Fruit fly (Drosophila melanogaster): ENCODE measurements around the gene mub.
A peak's percentile ranks its signal among the peaks of the same experiment; 100 is the strongest.

The mub gene

DNA sequence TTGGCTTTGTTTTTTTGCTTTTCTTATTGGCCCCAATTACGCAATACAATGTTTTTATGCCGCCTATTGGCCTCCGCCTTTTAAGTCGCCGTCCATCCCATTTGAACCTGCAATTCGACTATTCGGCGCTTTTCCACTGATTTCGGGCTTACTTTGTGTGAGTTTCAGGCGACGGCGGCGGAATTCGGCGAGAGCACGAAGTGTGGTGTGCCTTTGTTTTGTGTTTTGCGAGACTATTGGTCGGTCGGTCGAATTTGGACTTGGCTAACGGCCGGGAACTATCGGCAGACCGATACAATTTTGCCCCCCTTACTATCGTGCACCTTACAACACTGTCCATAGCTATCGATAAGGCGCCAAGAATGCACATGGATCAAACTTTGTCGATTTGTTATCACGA, 3.5 kb upstream of the mub start, which contains the start of gene P5CDh1 (continued):
- TF ChIP-seq CG7987 (GFP tag; optimal IDR thresholded peaks at IDR 0.05) (peak; percentile 49), abd-A (tag; optimal IDR thresholded peaks at IDR 0.05) (peak; percentile 2), Fer3 (tag; optimal IDR thresholded peaks at IDR 0.05) (peak; percentile 33), NFAT (GFP tag; IDR thresholded peaks at IDR 0.05) (peak; percentile 48; the same call in 1 of the 2 replicates), dimm (GFP tag; IDR thresholded peaks at IDR 0.05) (no peak), CG17912 (GFP tag; optimal IDR thresholded peaks at IDR 0.05) (no peak), Sox100B (GFP tag; optimal IDR thresholded peaks at IDR 0.05) (no peak), sna (GFP tag; IDR thresholded peaks at IDR 0.05; ENCODE audit: partially characterized antibody) (peak; percentile 90), CG17186 (GFP tag; optimal IDR thresholded peaks at IDR 0.05) (peak; percentile 27), CG13624 (GFP tag; optimal IDR thresholded peaks at IDR 0.05) (peak; percentile 57), HmgZ (tag; optimal IDR thresholded peaks at IDR 0.05) (peak; percentile 72), BEAF-32 (GFP tag; optimal IDR thresholded peaks at IDR 0.05) (peak; percentile 86), H15 (GFP tag; IDR thresholded peaks at IDR 0.05) (0 out of 3 replicates have a peak, but pooled peaks have one; percentile 26), CG13894 (tag; optimal IDR thresholded peaks at IDR 0.05) (peak; percentile 62), CG11398 (GFP tag; optimal IDR thresholded peaks at IDR 0.05) (no peak), maf-S (GFP tag; optimal IDR thresholded peaks at IDR 0.05) (peak; percentile 2), vnd (GFP tag; IDR thresholded peaks at IDR 0.05; ENCODE audit: partially characterized antibody) (peak; percentile 75), chm (GFP tag; IDR thresholded peaks at IDR 0.05) (peak; percentile 53; the same call in 1 of the 2 replicates), CG4282 (GFP tag; optimal IDR thresholded peaks at IDR 0.05) (peak; percentile 11), Atf-2 (GFP tag; optimal IDR thresholded peaks at IDR 0.05) (no peak), CG9797 (GFP tag; optimal IDR thresholded peaks at IDR 0.05) (peak; percentile 22), CG17359 (tag; optimal IDR thresholded peaks at IDR 0.05) (peak; percentile 2), trem (tag; optimal IDR thresholded peaks at IDR 0.05) (peak; percentile 46), knrl (GFP tag; IDR thresholded peaks at IDR 0.05; ENCODE audit: partially characterized antibody) (peak; percentile 82), gcm2 (GFP tag; optimal IDR thresholded peaks at IDR 0.05) (no peak), cato (GFP tag; optimal IDR thresholded peaks at IDR 0.05; ENCODE audit: borderline replicate concordance) (no peak), prd (optimal IDR thresholded peaks at IDR 0.05) (no peak), prd (GFP tag; IDR thresholded peaks at IDR 0.05) (0 out of 3 replicates have a peak, but pooled peaks have one; percentile 11), CG4360 (GFP tag; IDR thresholded peaks at IDR 0.05) (no peak), MBD-R2 (GFP tag; IDR thresholded peaks at IDR 0.05) (peak; percentile 62), CG42726 (GFP tag; IDR thresholded peaks at IDR 0.05; ENCODE audit: partially characterized antibody) (peak; percentile 86), lilli (GFP tag; optimal IDR thresholded peaks at IDR 0.05) (peak; percentile 46), jigr1 (GFP tag; IDR thresholded peaks at IDR 0.05) (no peak), CG34376 (GFP tag; optimal IDR thresholded peaks at IDR 0.05) (peak; percentile 44), Opbp (GFP tag; IDR thresholded peaks at IDR 0.05; ENCODE audit: partially characterized antibody) (peak; percentile 90), NK7.1 (GFP tag; optimal IDR thresholded peaks at IDR 0.05) (peak; percentile 30), C15 (GFP tag; IDR thresholded peaks at IDR 0.05) (no peak), slbo (GFP tag; IDR thresholded peaks at IDR 0.05) (peak; percentile 59; the same call in 1 of the 2 replicates), ems (GFP tag; optimal IDR thresholded peaks at IDR 0.05) (peak; percentile 47), danr (GFP tag; IDR thresholded peaks at IDR 0.05) (no peak), lmd (GFP tag; IDR thresholded peaks at IDR 0.05) (peak; percentile 39; the same call in 1 of the 2 replicates), ewg (GFP tag; optimal IDR thresholded peaks at IDR 0.05) (peak; percentile 23), Ets97D (GFP tag; optimal IDR thresholded peaks at IDR 0.05) (peak; percentile 86), E2f2 (GFP tag; IDR thresholded peaks at IDR 0.05) (peak; percentile 99), H2.0 (GFP tag; IDR thresholded peaks at IDR 0.05) (peak; percentile 44; the same call in 1 of the 2 replicates), zen2 (GFP tag; IDR thresholded peaks at IDR 0.05; ENCODE audit: partially characterized antibody) (peak; percentile 94), Bteb2 (GFP tag; optimal IDR thresholded peaks at IDR 0.05) (peak; percentile 24), CG11695 (GFP tag; IDR thresholded peaks at IDR 0.05) (peak; percentile 33; the same call in 1 of the 3 replicates), Optix (GFP tag; IDR thresholded peaks at IDR 0.05) (0 out of 3 replicates have a peak, but pooled peaks have one; percentile 6), CG32767 (GFP tag; IDR thresholded peaks at IDR 0.05) (no peak), CoRest (tag; optimal IDR thresholded peaks at IDR 0.05) (peak; percentile 29)

Data from whole organism, embryonic.